Worm (Caenorhabditis elegans): ENCODE measurements around the gene unc-60.

DNA sequence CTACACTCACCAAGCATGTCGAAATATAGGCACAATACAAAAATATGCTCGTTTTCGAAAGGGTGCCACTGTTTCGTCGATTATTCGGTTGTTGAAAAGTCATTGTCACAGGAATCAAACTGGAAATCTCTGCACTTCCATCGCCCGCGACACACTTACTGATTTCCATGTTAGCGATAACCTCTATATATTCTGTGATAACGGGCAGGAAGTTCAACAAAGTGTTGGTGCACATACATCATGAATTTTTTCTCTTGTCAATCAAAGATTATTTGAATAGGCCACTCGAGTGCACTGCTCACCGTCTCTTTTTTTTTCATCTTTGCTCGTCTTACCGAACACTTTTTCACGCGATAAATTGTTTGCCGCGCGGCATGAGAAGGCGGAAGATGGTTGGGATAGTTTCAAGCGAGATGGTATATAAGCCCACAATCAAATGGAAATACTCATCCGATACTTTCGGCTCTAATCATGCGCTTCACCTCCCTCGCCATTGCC, 10.3 kb upstream of the unc-60 start, which contains the start of the genes fpn-1.2 and pqn-54:
- TF ChIP-seq ama-1 (optimal IDR thresholded peaks at IDR 0.05): no peak
- peak; percentile 26 for TF ChIP-seq nhr-77 (tag; optimal IDR thresholded peaks at IDR 0.05)
- TF ChIP-seq pha-4 (GFP tag; IDR thresholded peaks at IDR 0.05): no peak
- TF ChIP-seq pha-4 (tag; optimal IDR thresholded peaks at IDR 0.05): no peak
- no peak for TF ChIP-seq aha-1 (tag)
- no peak for TF ChIP-seq nhr-41 (GFP tag; IDR thresholded peaks at IDR 0.05)

Data from whole organism, L4 larva.